Fruit fly (Drosophila melanogaster): ENCODE measurements around the gene primo-1.

The primo-1 gene

DNA sequence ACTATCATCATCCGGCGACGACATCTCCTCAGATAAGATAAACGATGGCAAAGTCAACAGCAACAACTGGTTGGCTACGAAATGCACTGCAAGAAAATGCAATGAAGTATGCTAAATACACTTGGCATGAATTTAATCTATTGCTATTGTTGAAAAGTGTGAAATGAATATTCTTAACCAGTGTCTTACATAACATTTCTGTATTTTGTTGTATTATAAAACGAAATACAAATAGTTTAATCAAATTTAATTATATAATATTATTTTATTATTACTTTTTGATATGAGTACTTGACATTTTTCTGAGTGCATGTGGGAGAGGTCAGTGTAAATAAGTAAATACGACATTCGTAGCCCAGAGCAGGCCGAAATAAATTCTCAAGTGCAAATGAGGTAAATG lies 1.9 kb upstream of the primo-1 start (continued):
- no peak for TF ChIP-seq CG5953 (GFP tag; IDR thresholded peaks at IDR 0.05)
- TF ChIP-seq CG3407 (GFP tag; optimal IDR thresholded peaks at IDR 0.05), result no peak
- no peak for TF ChIP-seq CG4854 (GFP tag; optimal IDR thresholded peaks at IDR 0.05)
- TF ChIP-seq CG15269 (tag; optimal IDR thresholded peaks at IDR 0.05), result peak; percentile 28
- no peak for TF ChIP-seq ewg (GFP tag; optimal IDR thresholded peaks at IDR 0.05)
- peak; percentile 21 for TF ChIP-seq fd102C (GFP tag; optimal IDR thresholded peaks at IDR 0.05)
- no peak for TF ChIP-seq wor (GFP tag; IDR thresholded peaks at IDR 0.05)
- peak; percentile 41 for TF ChIP-seq fd96Cb (tag; optimal IDR thresholded peaks at IDR 0.05)

DNA sequence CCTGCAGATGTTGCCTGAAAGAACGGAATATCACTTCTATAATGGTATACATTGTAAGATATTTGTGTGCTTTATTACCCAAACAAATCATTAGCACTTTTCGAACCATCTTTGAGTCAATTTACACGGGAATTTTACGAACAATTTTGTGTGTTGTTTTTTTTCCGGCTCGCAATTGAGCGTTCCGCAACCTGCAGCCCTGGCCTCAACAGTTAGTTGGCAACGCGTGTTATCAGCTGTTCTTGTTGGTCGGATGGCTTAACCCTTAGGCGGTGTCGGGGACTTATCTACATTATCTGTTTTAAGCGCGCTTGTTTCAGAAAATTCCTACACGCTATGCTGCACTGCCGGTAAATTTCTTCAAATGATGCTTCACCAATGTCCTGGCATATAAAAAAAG lies 990 bp downstream of the primo-1 start:
- no peak for TF ChIP-seq CG8924 (tag; optimal IDR thresholded peaks at IDR 0.05)
- TF ChIP-seq CG7839 (tag; optimal IDR thresholded peaks at IDR 0.05), result peak; percentile 15
- peak; percentile 12; the same call in 1 of the 2 replicates for TF ChIP-seq nerfin-2 (GFP tag; IDR thresholded peaks at IDR 0.05; ENCODE audit: partially characterized antibody)
- peak; percentile 12 for TF ChIP-seq ERR (GFP tag; optimal IDR thresholded peaks at IDR 0.05)
- peak; percentile 56 for TF ChIP-seq bbx (GFP tag; IDR thresholded peaks at IDR 0.05; ENCODE audit: partially characterized antibody)
- no peak for TF ChIP-seq sim (GFP tag; IDR thresholded peaks at IDR 0.05)
- TF ChIP-seq CG17568 (GFP tag; optimal IDR thresholded peaks at IDR 0.05), result no peak
- TF ChIP-seq pb (GFP tag; optimal IDR thresholded peaks at IDR 0.05), result no peak
- TF ChIP-seq CG15479 (GFP tag; optimal IDR thresholded peaks at IDR 0.05), result no peak
- TF ChIP-seq CG9932 (GFP tag; IDR thresholded peaks at IDR 0.05), result peak; percentile 56
- TF ChIP-seq wek (GFP tag; optimal IDR thresholded peaks at IDR 0.05), result no peak
- TF ChIP-seq CG34224 (GFP tag; IDR thresholded peaks at IDR 0.05; ENCODE audit: partially characterized antibody), result 0 out of 3 replicates have a peak, but pooled peaks have one; percentile 26
- TF ChIP-seq CG4854 (GFP tag; optimal IDR thresholded peaks at IDR 0.05), result peak; percentile 93
- TF ChIP-seq Awh (GFP tag; IDR thresholded peaks at IDR 0.05), result no peak
- TF ChIP-seq kah (GFP tag; optimal IDR thresholded peaks at IDR 0.05), result no peak
- no peak for TF ChIP-seq mam (GFP tag; optimal IDR thresholded peaks at IDR 0.05)
- no peak for TF ChIP-seq Blimp-1 (GFP tag; optimal IDR thresholded peaks at IDR 0.05)
- no peak for TF ChIP-seq Fer3 (tag; optimal IDR thresholded peaks at IDR 0.05)
- TF ChIP-seq Dbx (GFP tag; IDR thresholded peaks at IDR 0.05), result peak; percentile 34; the same call in 1 of the 3 replicates
- no peak for TF ChIP-seq Side (GFP tag; optimal IDR thresholded peaks at IDR 0.05)
- TF ChIP-seq CG17328 (GFP tag; IDR thresholded peaks at IDR 0.05), result no peak
- TF ChIP-seq Scr (GFP tag; IDR thresholded peaks at IDR 0.05; ENCODE audit: partially characterized antibody), result no peak
- TF ChIP-seq gcm2 (GFP tag; optimal IDR thresholded peaks at IDR 0.05), result no peak
- no peak for TF ChIP-seq CG9437 (GFP tag; optimal IDR thresholded peaks at IDR 0.05)
- TF ChIP-seq CG12391 (tag; optimal IDR thresholded peaks at IDR 0.05), result peak; percentile 19
- no peak for TF ChIP-seq trem (tag; optimal IDR thresholded peaks at IDR 0.05)
- TF ChIP-seq CG3407 (GFP tag; optimal IDR thresholded peaks at IDR 0.05), result no peak
- no peak for TF ChIP-seq sr (GFP tag; IDR thresholded peaks at IDR 0.05)
- no peak for TF ChIP-seq HHEX (GFP tag; optimal IDR thresholded peaks at IDR 0.05)
- TF ChIP-seq CG13287 (GFP tag; IDR thresholded peaks at IDR 0.05; ENCODE audit: partially characterized antibody), result peak; percentile 53
- no peak for TF ChIP-seq ab (GFP tag; optimal IDR thresholded peaks at IDR 0.05)
- 0 out of 2 replicates have a peak, but pooled peaks have one; percentile 15 for TF ChIP-seq CG32532 (GFP tag; IDR thresholded peaks at IDR 0.05)
- TF ChIP-seq lov (optimal IDR thresholded peaks at IDR 0.05), result no peak
- TF ChIP-seq lov (GFP tag; IDR thresholded peaks at IDR 0.05), result no peak
- TF ChIP-seq odd (GFP tag; optimal IDR thresholded peaks at IDR 0.05), result no peak
- no peak for TF ChIP-seq ato (GFP tag; IDR thresholded peaks at IDR 0.05; ENCODE audit: partially characterized antibody)
- TF ChIP-seq phol (tag; optimal IDR thresholded peaks at IDR 0.05), result no peak
- 0 out of 3 replicates have a peak, but pooled peaks have one; percentile 32 for TF ChIP-seq Opbp (GFP tag; IDR thresholded peaks at IDR 0.05; ENCODE audit: partially characterized antibody)
- no peak for TF ChIP-seq dm (GFP tag; optimal IDR thresholded peaks at IDR 0.05)
- no peak for TF ChIP-seq croc (GFP tag; conservative IDR thresholded peaks at IDR 0.05)
- peak; percentile 34; the same call in 1 of the 3 replicates for TF ChIP-seq ci (GFP tag; IDR thresholded peaks at IDR 0.05)
- no peak for TF ChIP-seq Six4 (GFP tag; optimal IDR thresholded peaks at IDR 0.05)
- peak; percentile 55 for TF ChIP-seq CG32772 (GFP tag; IDR thresholded peaks at IDR 0.05)
